Fruit fly (Drosophila melanogaster): ENCODE data around the gene CG17187.

DNA sequence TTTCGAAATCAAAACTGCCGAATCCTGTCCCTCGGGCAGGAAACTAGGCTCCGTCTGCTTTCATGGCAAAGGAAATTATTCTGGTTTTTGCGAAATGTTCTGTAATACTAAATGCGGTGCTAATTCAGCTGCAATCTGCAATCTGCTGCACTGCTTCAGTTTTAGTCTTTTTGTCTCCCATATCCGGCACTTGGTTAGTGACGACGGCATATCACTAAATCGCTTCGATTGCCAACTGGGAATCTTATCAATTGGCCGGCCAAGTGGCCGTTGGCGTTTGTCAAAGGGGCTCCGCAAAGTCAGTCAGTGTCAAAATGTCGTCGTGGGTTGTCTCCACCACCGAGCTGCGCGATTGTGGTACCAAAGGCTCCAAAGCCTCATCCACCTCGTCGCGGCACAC is 35.9 kb downstream of the CG17187 start, which contains the start of gene CG18577:
- no peak for TF ChIP-seq CG33017 (tag; optimal IDR thresholded peaks at IDR 0.05)
- TF ChIP-seq cic (GFP tag; optimal IDR thresholded peaks at IDR 0.05), result peak; percentile 80
- TF ChIP-seq Clk (GFP tag; optimal IDR thresholded peaks at IDR 0.05), result no peak
- TF ChIP-seq bab1 (GFP tag; optimal IDR thresholded peaks at IDR 0.05), result no peak
- TF ChIP-seq CG12768 (GFP tag; optimal IDR thresholded peaks at IDR 0.05), result no peak
- no peak for TF ChIP-seq kay (GFP tag; ENCODE audit: borderline replicate concordance)
- TF ChIP-seq tj (GFP tag; optimal IDR thresholded peaks at IDR 0.05), result no peak
- TF ChIP-seq CG5204 (GFP tag; optimal IDR thresholded peaks at IDR 0.05), result no peak
